Worm (Caenorhabditis elegans) whole organism, young adult: ENCODE data around the gene mcm-7.

Experiments used
- C17E4.6 ChIP-seq: fragments of 200-800 bp; sonication (Bioruptor generic); IDR thresholded peaks from 2 replicates; pipeline ENCODE4 v1.3.6; 2022; ENCODE audit warnings: missing genetic modification reagents, missing genetic modification characterization, missing compliant biosample characterization
- F33H1.4 ChIP-seq: fragments of 200-800 bp; sonication (Bioruptor generic); IDR thresholded peaks from 2 replicates; pipeline ENCODE4 v1.3.6; 2022; ENCODE audit warnings: missing genetic modification reagents, missing genetic modification characterization, missing compliant biosample characterization
- F39B2.1 ChIP-seq: fragments of 200-800 bp; sonication (Bioruptor generic); IDR thresholded peaks from 2 replicates; pipeline ENCODE4 v1.3.6; 2022; ENCODE audit warnings: missing genetic modification reagents, missing genetic modification characterization, missing compliant biosample characterization
- F55B11.4 ChIP-seq: sonication (generic microtip); optimal IDR thresholded peaks from 2 replicates; lab custom pipeline; 2016; ENCODE audit warnings: missing compliant biosample characterization, missing genetic modification characterization, borderline replicate concordance; ENCODE audit not compliant: insufficient read depth
- F57A8.1 ChIP-seq: fragments of 200-800 bp; sonication (Bioruptor generic); optimal IDR thresholded peaks from 2 replicates; lab custom pipeline; 2018; ENCODE audit warnings: mild to moderate bottlenecking, missing genetic modification characterization, moderate library complexity, missing compliant biosample characterization
- K12H6.12 ChIP-seq: fragments of 200-800 bp; sonication (Bioruptor generic); optimal IDR thresholded peaks from 2 replicates; lab custom pipeline; 2018; ENCODE audit warnings: mild to moderate bottlenecking, missing genetic modification characterization, missing compliant biosample characterization
- T26A5.8 ChIP-seq: sonication (generic microtip); optimal IDR thresholded peaks from 2 replicates; lab custom pipeline; 2016; ENCODE audit warnings: missing genetic modification characterization, missing compliant biosample characterization
- Y53F4B.3 ChIP-seq: fragments of 200-800 bp; sonication (Bioruptor generic); IDR thresholded peaks from 2 replicates; pipeline ENCODE4 v1.3.6; 2022; ENCODE audit warnings: missing genetic modification reagents, missing genetic modification characterization, missing compliant biosample characterization
- Y67H2A.10 ChIP-seq: fragments of 200-800 bp; sonication (Bioruptor generic); conservative IDR thresholded peaks from 2 replicates; pipeline ENCODE4 v1.3.6; 2022; ENCODE audit warnings: missing genetic modification reagents, missing genetic modification characterization, missing compliant biosample characterization
- ZK185.1 ChIP-seq: sonication (generic microtip); optimal IDR thresholded peaks from 2 replicates; lab custom pipeline; 2016; ENCODE audit warnings: mild to moderate bottlenecking, missing genetic modification characterization, missing compliant biosample characterization; ENCODE audit not compliant: poor library complexity, severe bottlenecking
- akir-1 ChIP-seq: fragments of 200-800 bp; sonication (Bioruptor generic); optimal IDR thresholded peaks from 2 replicates; lab custom pipeline; 2018; ENCODE audit warnings: mild to moderate bottlenecking, missing genetic modification characterization, moderate library complexity, missing compliant biosample characterization
- ama-1 ChIP-seq, 3 experiments: fragments of 150-350 bp in 1 of 3; sonication (generic microtip) in 2 of 3; optimal IDR thresholded peaks; 2 replicates each; lab custom pipeline; 2014 to 2018; ENCODE audit warnings: missing biosample characterization in 2 of 3, missing genetic modification characterization in 2 of 3, missing genetic modification reagents in 2 of 3
- aptf-3 ChIP-seq: fragments of 200-800 bp; sonication (Bioruptor generic); IDR thresholded peaks from 2 replicates; pipeline ENCODE4 v1.3.6; 2022; ENCODE audit warnings: missing genetic modification characterization, missing compliant biosample characterization
- attf-5 ChIP-seq: fragments of 200-800 bp; sonication (Bioruptor generic); optimal IDR thresholded peaks from 2 replicates; lab custom pipeline; 2018; ENCODE audit warnings: mild to moderate bottlenecking, missing genetic modification characterization, missing compliant biosample characterization
- bed-1 ChIP-seq: fragments of 200-800 bp; sonication (Bioruptor generic); IDR thresholded peaks from 2 replicates; pipeline ENCODE4 v1.3.6; 2022; ENCODE audit warnings: missing genetic modification reagents, missing genetic modification characterization, missing compliant biosample characterization
- bed-2 ChIP-seq: fragments of 200-800 bp; sonication (Bioruptor generic); IDR thresholded peaks from 2 replicates; pipeline ENCODE4 v1.3.6; 2022; ENCODE audit warnings: missing genetic modification reagents, missing genetic modification characterization, missing compliant biosample characterization
- ccch-3 ChIP-seq: fragments of 200-800 bp; sonication (Bioruptor generic); optimal IDR thresholded peaks from 2 replicates; lab custom pipeline; 2018; ENCODE audit warnings: mild to moderate bottlenecking, missing genetic modification characterization, missing compliant biosample characterization
- dpff-1 ChIP-seq: sonication (generic microtip); optimal IDR thresholded peaks from 2 replicates; lab custom pipeline; 2017; ENCODE audit warnings: mild to moderate bottlenecking, missing genetic modification characterization, missing compliant biosample characterization
- egl-18 ChIP-seq: fragments of 200-800 bp; sonication (Bioruptor generic); IDR thresholded peaks from 2 replicates; pipeline ENCODE4 v1.3.6; 2022; ENCODE audit warnings: missing genetic modification reagents, missing genetic modification characterization, missing compliant biosample characterization
- fkh-3 ChIP-seq: sonication (generic microtip); optimal IDR thresholded peaks from 2 replicates; lab custom pipeline; 2016; ENCODE audit warnings: mild to moderate bottlenecking, missing genetic modification characterization, missing compliant biosample characterization
- lag-1 ChIP-seq: fragments of 200-800 bp; sonication (Bioruptor generic); IDR thresholded peaks from 2 replicates; pipeline ENCODE4 v1.3.6; 2022; ENCODE audit warnings: missing genetic modification reagents, missing genetic modification characterization, missing compliant biosample characterization
- let-526 ChIP-seq: fragments of 200-800 bp; sonication (Bioruptor generic); IDR thresholded peaks from 2 replicates; pipeline ENCODE4 v1.3.6; 2022; ENCODE audit warnings: missing genetic modification reagents, missing genetic modification characterization, missing compliant biosample characterization
- lin-40 ChIP-seq: sonication (generic microtip); optimal IDR thresholded peaks from 2 replicates; lab custom pipeline; 2016; ENCODE audit warnings: missing genetic modification characterization, mild to moderate bottlenecking, missing compliant biosample characterization, missing genotype, missing genetic modification reagents
- madf-3 ChIP-seq: fragments of 200-800 bp; sonication (Bioruptor generic); IDR thresholded peaks from 2 replicates; pipeline ENCODE4 v1.3.6; 2022; ENCODE audit warnings: missing genetic modification reagents, missing genetic modification characterization, missing compliant biosample characterization
- nfyb-1 ChIP-seq: fragments of 200-800 bp; sonication (Bioruptor generic); IDR thresholded peaks from 2 replicates; pipeline ENCODE4 v1.3.6; 2022; ENCODE audit warnings: missing genetic modification reagents, missing genetic modification characterization, missing compliant biosample characterization
- nhr-120 ChIP-seq: fragments of 200-800 bp; sonication (Bioruptor generic); IDR thresholded peaks from 2 replicates; pipeline ENCODE4 v1.3.6; 2022; ENCODE audit warnings: missing genetic modification characterization, missing compliant biosample characterization
- pha-4 ChIP-seq: fragments of 150-350 bp; sonication (generic microtip); optimal IDR thresholded peaks from 2 replicates; lab custom pipeline; 2014; ENCODE audit warnings: missing biosample characterization, missing genetic modification reagents, missing genetic modification characterization
- rec-8 ChIP-seq, 2 experiments: sonication (generic microtip); optimal IDR thresholded peaks; 2 replicates each; lab custom pipeline; 2016; ENCODE audit warnings: mild to moderate bottlenecking in 2 of 2, missing genetic modification characterization in 2 of 2, missing genetic modification reagents in 2 of 2, missing genotype in 2 of 2, missing biosample characterization in 1 of 2, missing compliant biosample characterization in 1 of 2, moderate library complexity in 1 of 2
- repo-1 ChIP-seq: sonication (generic microtip); optimal IDR thresholded peaks from 2 replicates; lab custom pipeline; 2017; ENCODE audit warnings: mild to moderate bottlenecking, missing genetic modification characterization, missing compliant biosample characterization
- snpc-1.1 ChIP-seq: sonication (generic microtip); optimal IDR thresholded peaks from 2 replicates; lab custom pipeline; 2017; ENCODE audit warnings: missing genetic modification characterization, mild to moderate bottlenecking, missing compliant biosample characterization, antibody characterized with exemption, moderate library complexity, missing genotype, missing genetic modification reagents; ENCODE audit not compliant: insufficient read depth
- tbp1 ChIP-seq: fragments of 200-800 bp; sonication (Bioruptor generic); optimal IDR thresholded peaks from 2 replicates; lab custom pipeline; 2018; ENCODE audit warnings: mild to moderate bottlenecking, missing genetic modification characterization, missing compliant biosample characterization
- tlf-1 ChIP-seq: fragments of 200-800 bp; sonication (Bioruptor generic); optimal IDR thresholded peaks from 2 replicates; lab custom pipeline; 2018; ENCODE audit warnings: mild to moderate bottlenecking, missing genetic modification characterization, missing compliant biosample characterization
- unc-130 ChIP-seq: sonication (generic microtip); optimal IDR thresholded peaks from 2 replicates; lab custom pipeline; 2016; ENCODE audit warnings: missing genetic modification reagents, missing genetic modification characterization, missing compliant biosample characterization
- zfh-2 ChIP-seq: fragments of 200-800 bp; sonication (Bioruptor generic); conservative IDR thresholded peaks from 2 replicates; pipeline ENCODE4 v1.3.6; 2022; ENCODE audit warnings: missing genetic modification reagents, missing genetic modification characterization, missing compliant biosample characterization
- ztf-6 ChIP-seq: fragments of 200-800 bp; sonication (Bioruptor generic); IDR thresholded peaks from 2 replicates; pipeline ENCODE4 v1.3.6; 2022; ENCODE audit warnings: missing genetic modification reagents, missing genetic modification characterization, missing compliant biosample characterization

mcm-7 gene

ce11 chrV:4346799-4347198, at the start of gene mcm-7 (continued):
- TF ChIP-seq attf-5 (GFP tag; lab: Kevin White, UChicago): no peak
- TF ChIP-seq akir-1 (GFP tag; lab: Kevin White, UChicago): no peak
- TF ChIP-seq lag-1 (GFP tag; lab: Robert Waterston, UW): no peak

ce11 chrV:4298579-4298978, 48.4 kb upstream of the mcm-7 start, which contains the start of gene ZC132.11:
Gene ZC132.11 (minus strand): TSS chrV:4298679.
- TF ChIP-seq tbp1 (GFP tag; lab: Kevin White, UChicago): no peak
- TF ChIP-seq ama-1 (optimal IDR thresholded peaks at IDR 0.05; lab: Kevin White, UChicago): no peak
- TF ChIP-seq ama-1 (GFP tag; optimal IDR thresholded peaks at IDR 0.05; lab: Kevin White, UChicago): no peak
- no peak for TF ChIP-seq ccch-3 (GFP tag; lab: Kevin White, UChicago)
- no peak for TF ChIP-seq bed-2 (GFP tag; lab: Robert Waterston, UW)
- no peak for TF ChIP-seq pha-4 (tag; lab: Kevin White, UChicago)
- TF ChIP-seq snpc-1.1 (tag; lab: Kevin White, UChicago): no peak
- no peak for TF ChIP-seq tlf-1 (GFP tag; lab: Kevin White, UChicago)
- TF ChIP-seq madf-3 (GFP tag; lab: Robert Waterston, UW): no peak
- TF ChIP-seq K12H6.12: no peak
- no peak for TF ChIP-seq repo-1 (tag; lab: Kevin White, UChicago)
- no peak for TF ChIP-seq F33H1.4 (GFP tag; lab: Robert Waterston, UW)
- TF ChIP-seq Y53F4B.3 (GFP tag; lab: Robert Waterston, UW): no peak
- no peak for TF ChIP-seq zfh-2 (GFP tag; lab: Robert Waterston, UW)
- no peak for TF ChIP-seq ZK185.1
- TF ChIP-seq F55B11.4 (tag; lab: Kevin White, UChicago): no peak
- TF ChIP-seq T26A5.8 (tag; lab: Kevin White, UChicago): no peak
- TF ChIP-seq F57A8.1 (GFP tag; lab: Kevin White, UChicago): no peak
- no peak for TF ChIP-seq let-526 (GFP tag; lab: Robert Waterston, UW)
- no peak for TF ChIP-seq nfyb-1 (GFP tag; lab: Robert Waterston, UW)
- TF ChIP-seq egl-18 (GFP tag; lab: Robert Waterston, UW): no peak

- TF ChIP-seq fkh-3 (tag; lab: Kevin White, UChicago): no peak
- TF ChIP-seq bed-2 (GFP tag; lab: Robert Waterston, UW): no peak
- no peak for TF ChIP-seq nhr-120
- TF ChIP-seq tlf-1 (GFP tag; lab: Kevin White, UChicago): no peak
- TF ChIP-seq C17E4.6 (GFP tag; lab: Robert Waterston, UW): no peak
- TF ChIP-seq lin-40 (tag; lab: Kevin White, UChicago): no peak
- no peak for TF ChIP-seq aptf-3 (GFP tag; lab: Robert Waterston, UW)
- TF ChIP-seq dpff-1: no peak
- TF ChIP-seq ztf-6: no peak
- TF ChIP-seq F39B2.1: no peak
- no peak for TF ChIP-seq unc-130 (GFP tag; lab: Kevin White, UChicago)
- no peak for TF ChIP-seq Y67H2A.10 (GFP tag; lab: Robert Waterston, UW)
- TF ChIP-seq rec-8 (tag; optimal IDR thresholded peaks at IDR 0.05; lab: Kevin White, UChicago): no peak
- TF ChIP-seq, all 124 proteins: peak for 0
These were observed 47.2 kb upstream of the mcm-7 start, which contains the start of gene ZC132.3 for ce11 chrV:4299741-4300140. Gene ZC132.3 (minus strand): TSS chrV:4299841.

- no peak for TF ChIP-seq bed-1
These were observed 44.1 kb upstream of the mcm-7 start for ce11 chrV:4302842-4303241.
